Fruit fly (Drosophila melanogaster) whole organism, embryonic: ENCODE measurements around the gene eIF3l.

Source experiments
- Atf-2 ChIP-seq: fragments of 200-800 bp; sonication (Bioruptor generic); optimal IDR thresholded peaks from 2 replicates; lab custom pipeline; 2016; ENCODE audit warnings: missing biosample characterization, missing genetic modification characterization
- B-H2 ChIP-seq: fragments of 200-800 bp; sonication (Bioruptor generic); optimal IDR thresholded peaks from 2 replicates; lab custom pipeline; 2018; ENCODE audit warnings: missing biosample characterization, mild to moderate bottlenecking, missing genetic modification characterization
- CG10321 ChIP-seq: fragments of 200-800 bp; sonication (Bioruptor generic); IDR thresholded peaks from 2 replicates; pipeline ENCODE4 v1.3.6; 2022; ENCODE audit warnings: missing biosample characterization, missing genetic modification characterization
- CG12391 ChIP-seq: fragments of 200-800 bp; sonication (Bioruptor generic); optimal IDR thresholded peaks from 3 replicates; lab custom pipeline; 2018; ENCODE audit warnings: missing biosample characterization, mild to moderate bottlenecking, missing genetic modification characterization, moderate library complexity
- CG12942 ChIP-seq: fragments of 200-800 bp; sonication (Bioruptor generic); optimal IDR thresholded peaks from 3 replicates; lab custom pipeline; 2016; ENCODE audit warnings: missing biosample characterization, missing genetic modification characterization
- CG13296 ChIP-seq: fragments of 200-800 bp; sonication (Bioruptor generic); optimal IDR thresholded peaks from 3 replicates; lab custom pipeline; 2018; ENCODE audit warnings: missing biosample characterization, mild to moderate bottlenecking, missing genetic modification characterization
- CG14965 ChIP-seq: fragments of 200-800 bp; sonication (Bioruptor generic); optimal IDR thresholded peaks from 2 replicates; lab custom pipeline; 2016; ENCODE audit warnings: missing biosample characterization, missing genetic modification characterization, borderline replicate concordance
- CG15011 ChIP-seq: fragments of 200-800 bp; sonication (Bioruptor generic); optimal IDR thresholded peaks from 3 replicates; lab custom pipeline; 2018; ENCODE audit warnings: missing biosample characterization, mild to moderate bottlenecking, missing genetic modification characterization
- CG17829 ChIP-seq: fragments of 200-800 bp; optimal IDR thresholded peaks from 2 replicates; lab custom pipeline; 2019; ENCODE audit warnings: missing biosample characterization, mild to moderate bottlenecking, missing genetic modification characterization, moderate library complexity
- CG2120 ChIP-seq: fragments of 200-800 bp; sonication (Bioruptor generic); optimal IDR thresholded peaks from 3 replicates; lab custom pipeline; 2016; ENCODE audit warnings: missing biosample characterization, missing genetic modification characterization
- CG2202 ChIP-seq: fragments of 200-800 bp; sonication (Bioruptor generic); optimal IDR thresholded peaks from 2 replicates; lab custom pipeline; 2018; ENCODE audit warnings: missing biosample characterization, mild to moderate bottlenecking, missing genetic modification characterization
- CG32532 ChIP-seq: fragments of 200-800 bp; sonication (Bioruptor generic); IDR thresholded peaks from 2 replicates; pipeline ENCODE4 v1.3.6; 2022; ENCODE audit warnings: missing biosample characterization, missing genetic modification characterization
- CG33213 ChIP-seq: fragments of 200-800 bp; sonication (Bioruptor generic); optimal IDR thresholded peaks from 3 replicates; lab custom pipeline; 2016; ENCODE audit warnings: missing biosample characterization, missing genetic modification characterization
- CG4424 ChIP-seq: fragments of 200-800 bp; sonication (Bioruptor generic); optimal IDR thresholded peaks from 3 replicates; lab custom pipeline; 2016; ENCODE audit warnings: missing biosample characterization, missing genetic modification characterization
- CG6854 ChIP-seq: fragments of 200-800 bp; sonication (Bioruptor generic); optimal IDR thresholded peaks from 3 replicates; lab custom pipeline; 2017; ENCODE audit warnings: missing biosample characterization, mild to moderate bottlenecking, missing genetic modification characterization
- CG7963 ChIP-seq: fragments of 200-800 bp; sonication (Bioruptor generic); IDR thresholded peaks from 3 replicates; pipeline ENCODE4 v1.3.6; 2022; ENCODE audit warnings: missing biosample characterization, missing genetic modification characterization; ENCODE audit not compliant: partially characterized antibody
- CG8388 ChIP-seq: fragments of 200-800 bp; sonication (Bioruptor generic); optimal IDR thresholded peaks from 2 replicates; lab custom pipeline; 2019; ENCODE audit warnings: missing biosample characterization, mild to moderate bottlenecking, missing genetic modification characterization, moderate library complexity
- CG9437 ChIP-seq: fragments of 200-800 bp; sonication (Bioruptor generic); optimal IDR thresholded peaks from 2 replicates; lab custom pipeline; 2018; ENCODE audit warnings: missing biosample characterization, mild to moderate bottlenecking, missing genetic modification characterization
- CG9727 ChIP-seq: fragments of 200-800 bp; sonication (Bioruptor generic); optimal IDR thresholded peaks from 3 replicates; lab custom pipeline; 2017; ENCODE audit warnings: missing biosample characterization, mild to moderate bottlenecking, missing genetic modification characterization
- CkIIα-i1 ChIP-seq: fragments of 200-800 bp; sonication (Bioruptor generic); IDR thresholded peaks from 2 replicates; pipeline ENCODE4 v1.3.6; 2022; ENCODE audit warnings: missing biosample characterization, missing genetic modification characterization
- D19B ChIP-seq: fragments of 200-800 bp; sonication (Bioruptor generic); optimal IDR thresholded peaks from 2 replicates; lab custom pipeline; 2017; ENCODE audit warnings: missing biosample characterization, mild to moderate bottlenecking, missing genetic modification characterization
- GATAe ChIP-seq: fragments of 200-800 bp; sonication (Bioruptor generic); conservative IDR thresholded peaks from 2 replicates; pipeline ENCODE4 v1.3.6; 2022; ENCODE audit warnings: missing biosample characterization, missing genetic modification characterization
- Hr3 ChIP-seq: fragments of 200-800 bp; sonication (Bioruptor generic); optimal IDR thresholded peaks from 3 replicates; lab custom pipeline; 2016; ENCODE audit warnings: missing biosample characterization, missing genetic modification characterization
- Mes4 ChIP-seq: fragments of 200-800 bp; sonication (Bioruptor generic); optimal IDR thresholded peaks from 2 replicates; lab custom pipeline; 2016; ENCODE audit warnings: missing biosample characterization, missing genetic modification characterization
- Side ChIP-seq: fragments of 200-800 bp; sonication (Bioruptor generic); optimal IDR thresholded peaks from 2 replicates; lab custom pipeline; 2016; ENCODE audit warnings: missing biosample characterization, missing genetic modification characterization
- abd-A ChIP-seq: fragments of 200-800 bp; sonication (Bioruptor generic); optimal IDR thresholded peaks from 3 replicates; lab custom pipeline; 2019; ENCODE audit warnings: missing biosample characterization, mild to moderate bottlenecking, missing genetic modification characterization, moderate library complexity
- ac ChIP-seq: fragments of 200-800 bp; sonication (Bioruptor generic); optimal IDR thresholded peaks from 3 replicates; lab custom pipeline; 2017; ENCODE audit warnings: missing biosample characterization, mild to moderate bottlenecking, missing genetic modification characterization
- ase ChIP-seq: fragments of 200-800 bp; sonication (Bioruptor generic); IDR thresholded peaks from 3 replicates; pipeline ENCODE4 v1.3.6; 2022; ENCODE audit warnings: missing biosample characterization, missing genetic modification characterization
- bab2 ChIP-seq: fragments of 200-800 bp; sonication (Bioruptor generic); optimal IDR thresholded peaks from 2 replicates; lab custom pipeline; 2016; ENCODE audit warnings: missing biosample characterization, missing genetic modification characterization
- cad ChIP-seq: fragments of >200 bp; optimal IDR thresholded peaks from 2 replicates; lab custom pipeline; 2017; ENCODE audit warnings: missing biosample characterization, missing genetic modification characterization
- cato ChIP-seq: fragments of 200-800 bp; sonication (Bioruptor generic); optimal IDR thresholded peaks from 2 replicates; lab custom pipeline; 2016; ENCODE audit warnings: missing biosample characterization, missing genetic modification characterization, borderline replicate concordance
- chn ChIP-seq: fragments of 200-800 bp; sonication (Bioruptor generic); optimal IDR thresholded peaks from 2 replicates; lab custom pipeline; 2016; ENCODE audit warnings: missing biosample characterization, missing genetic modification characterization
- cwo ChIP-seq: fragments of 200-800 bp; sonication (Bioruptor generic); optimal IDR thresholded peaks from 3 replicates; lab custom pipeline; 2017; ENCODE audit warnings: missing biosample characterization, missing genetic modification characterization, mild to moderate bottlenecking, moderate library complexity, missing genetic modification reagents
- ewg ChIP-seq: fragments of 200-800 bp; sonication (Bioruptor generic); optimal IDR thresholded peaks from 3 replicates; lab custom pipeline; 2017; ENCODE audit warnings: mild to moderate bottlenecking, missing biosample characterization, missing genetic modification reagents, missing genetic modification characterization
- fd102C ChIP-seq: fragments of 200-800 bp; sonication (Bioruptor generic); optimal IDR thresholded peaks from 2 replicates; lab custom pipeline; 2018; ENCODE audit warnings: missing biosample characterization, mild to moderate bottlenecking, missing genetic modification characterization, moderate library complexity
- fd64A ChIP-seq: fragments of 200-800 bp; sonication (Bioruptor generic); optimal IDR thresholded peaks from 3 replicates; lab custom pipeline; 2018; ENCODE audit warnings: missing biosample characterization, mild to moderate bottlenecking, missing genetic modification characterization
- fu2 ChIP-seq: fragments of 200-800 bp; sonication (Bioruptor generic); optimal IDR thresholded peaks from 2 replicates; lab custom pipeline; 2016; ENCODE audit warnings: missing biosample characterization, missing genetic modification characterization
- her ChIP-seq: fragments of 200-800 bp; sonication (Bioruptor generic); optimal IDR thresholded peaks from 2 replicates; lab custom pipeline; 2016; ENCODE audit warnings: missing biosample characterization, missing genetic modification characterization
- hkb ChIP-seq, 2 experiments: fragments of 200-800 bp in 1 of 2; fragments of >200 bp in 1 of 2; sonication (Bioruptor generic) in 1 of 2; IDR thresholded peaks in 1 of 2; optimal IDR thresholded peaks in 1 of 2; 2 replicates each; pipeline versions ENCODE4 v1.3.6 to Lab custom; 2017 to 2022; ENCODE audit warnings: missing biosample characterization in 1 of 2, missing genetic modification characterization in 1 of 2
- luna ChIP-seq: fragments of 200-800 bp; sonication (Bioruptor generic); optimal IDR thresholded peaks from 2 replicates; lab custom pipeline; 2016; ENCODE audit warnings: missing biosample characterization, missing genetic modification characterization
- mirr ChIP-seq: fragments of 200-800 bp; sonication (Bioruptor generic); optimal IDR thresholded peaks from 3 replicates; lab custom pipeline; 2018; ENCODE audit warnings: missing biosample characterization, mild to moderate bottlenecking, missing genetic modification characterization
- oc ChIP-seq: fragments of 200-800 bp; sonication (Bioruptor generic); optimal IDR thresholded peaks from 2 replicates; lab custom pipeline; 2018; ENCODE audit warnings: missing biosample characterization, mild to moderate bottlenecking, missing genetic modification characterization, moderate library complexity
- phol ChIP-seq: fragments of 200-800 bp; sonication (Bioruptor generic); optimal IDR thresholded peaks from 3 replicates; lab custom pipeline; 2018; ENCODE audit warnings: missing biosample characterization, mild to moderate bottlenecking, missing genetic modification characterization, moderate library complexity
- ro ChIP-seq: fragments of 200-800 bp; sonication (Bioruptor generic); IDR thresholded peaks from 2 replicates; pipeline ENCODE4 v1.3.6; 2022; ENCODE audit warnings: missing biosample characterization, missing genetic modification characterization
- row ChIP-seq: fragments of 200-800 bp; sonication (Bioruptor generic); IDR thresholded peaks from 3 replicates; pipeline ENCODE4 v1.3.6; 2022; ENCODE audit warnings: missing biosample characterization, missing genetic modification characterization
- sob ChIP-seq: fragments of 200-800 bp; sonication (Bioruptor generic); IDR thresholded peaks from 2 replicates; pipeline ENCODE4 v1.3.6; 2022; ENCODE audit warnings: missing biosample characterization, missing genetic modification characterization
- stc ChIP-seq: fragments of 200-800 bp; sonication (Bioruptor generic); IDR thresholded peaks from 2 replicates; pipeline ENCODE4 v1.3.6; 2022; ENCODE audit warnings: missing biosample characterization, missing genetic modification characterization
- tin ChIP-seq: fragments of 200-800 bp; sonication (Bioruptor generic); optimal IDR thresholded peaks from 3 replicates; lab custom pipeline; 2016; ENCODE audit warnings: missing biosample characterization, missing genetic modification characterization
- tx ChIP-seq: fragments of 200-800 bp; sonication (Bioruptor generic); optimal IDR thresholded peaks from 2 replicates; lab custom pipeline; 2016; ENCODE audit warnings: missing biosample characterization, missing genetic modification characterization
- usp ChIP-seq: fragments of >200 bp; optimal IDR thresholded peaks from 2 replicates; lab custom pipeline; 2017; ENCODE audit warnings: missing biosample characterization, missing genetic modification characterization
- zfh2 ChIP-seq: fragments of 200-800 bp; sonication (Bioruptor generic); optimal IDR thresholded peaks from 2 replicates; lab custom pipeline; 2016; ENCODE audit warnings: missing biosample characterization, missing genetic modification characterization

eIF3l gene

DNA sequence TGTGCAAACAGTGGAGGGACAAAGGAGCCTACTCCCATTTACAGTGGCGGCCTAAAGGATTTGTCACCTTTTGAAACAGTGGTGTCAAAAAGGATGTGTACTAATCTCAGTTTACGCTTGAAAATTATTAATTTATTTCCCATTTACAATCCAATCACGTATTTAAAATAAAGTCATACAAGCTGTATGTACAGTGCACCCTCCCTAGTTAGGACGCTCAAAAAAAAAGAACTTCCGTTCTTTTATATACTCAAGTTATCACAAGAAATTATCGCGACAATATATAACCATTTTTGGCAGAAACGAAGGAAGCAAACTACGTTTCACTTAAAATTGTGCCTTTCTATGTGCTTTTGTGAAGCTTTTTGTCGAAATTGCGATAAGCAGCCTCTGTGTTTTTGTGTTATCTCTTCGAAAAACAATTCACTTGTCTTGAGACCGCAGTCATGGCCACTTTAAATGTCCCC is 6.6 kb downstream of the eIF3l start (continued):
- TF ChIP-seq CkIIα-i1 (no peak), row (GFP tag; lab: Robert Waterston, UW) (peak; percentile 70), her (peak; percentile 25), Hr3 (peak; percentile 16), cad (GFP tag; lab: Kevin White, UChicago) (no peak), luna (GFP tag; lab: Kevin White, UChicago) (no peak), CG12942 (GFP tag; lab: Kevin White, UChicago) (peak; percentile 8), Mes4 (GFP tag; lab: Kevin White, UChicago) (peak; percentile 19), phol (peak; percentile 52), abd-A (tag; lab: Kevin White, UChicago) (no peak), CG10321 (GFP tag; lab: Robert Waterston, UW) (no peak), hkb (optimal IDR thresholded peaks at IDR 0.05; lab: Kevin White, UChicago) (no peak), hkb (GFP tag; IDR thresholded peaks at IDR 0.05; lab: Robert Waterston, UW) (peak; percentile 51), CG17829 (tag; lab: Kevin White, UChicago) (peak; percentile 28), Atf-2 (GFP tag; lab: Kevin White, UChicago) (peak; percentile 56), D19B (peak; percentile 39), Side (GFP tag; lab: Kevin White, UChicago) (peak; percentile 49), sob (GFP tag; lab: Robert Waterston, UW) (no peak; the same call in 1 of the 2 replicates), bab2 (GFP tag; lab: Kevin White, UChicago) (peak; percentile 56), CG7963 (GFP tag; lab: Robert Waterston, UW) (no peak), ro (0 out of 2 replicates have a peak, but pooled peaks have one; percentile 13), CG9727 (GFP tag; lab: Kevin White, UChicago) (peak; percentile 44), CG6854 (GFP tag; lab: Kevin White, UChicago) (peak; percentile 34), stc (peak; percentile 14; the same call in 1 of the 2 replicates), CG14965 (GFP tag; lab: Kevin White, UChicago) (no peak), CG13296 (GFP tag; lab: Kevin White, UChicago) (peak; percentile 67), cwo (GFP tag; lab: Kevin White, UChicago) (peak; percentile 22), chn (peak; percentile 46), tx (GFP tag; lab: Kevin White, UChicago) (peak; percentile 28), B-H2 (GFP tag; lab: Kevin White, UChicago) (no peak), zfh2 (GFP tag; lab: Kevin White, UChicago) (peak; percentile 54), CG12391 (tag; lab: Kevin White, UChicago) (peak; percentile 27), fd102C (GFP tag; lab: Kevin White, UChicago) (no peak), CG4424 (peak; percentile 44), CG32532 (GFP tag; lab: Robert Waterston, UW) (peak; percentile 57; the same call in 1 of the 2 replicates), CG2202 (tag; lab: Kevin White, UChicago) (peak; percentile 3), ase (GFP tag; lab: Robert Waterston, UW) (no peak), CG2120 (peak; percentile 71), ac (GFP tag; lab: Kevin White, UChicago) (no peak), CG8388 (GFP tag; lab: Kevin White, UChicago) (peak; percentile 96), cato (GFP tag; lab: Kevin White, UChicago) (no peak), tin (GFP tag; lab: Kevin White, UChicago) (peak; percentile 45), usp (GFP tag; lab: Kevin White, UChicago) (no peak), fu2 (GFP tag; lab: Kevin White, UChicago) (no peak), CG15011 (GFP tag; lab: Kevin White, UChicago) (no peak), GATAe (GFP tag; lab: Robert Waterston, UW) (0 out of 2 replicates have a peak, but pooled peaks have one; percentile 24), CG33213 (GFP tag; lab: Kevin White, UChicago) (no peak), fd64A (GFP tag; lab: Kevin White, UChicago) (no peak), oc (tag; lab: Kevin White, UChicago) (no peak), CG9437 (GFP tag; lab: Kevin White, UChicago) (peak; percentile 36), ewg (GFP tag; lab: Kevin White, UChicago) (peak; percentile 11), mirr (peak; percentile 0)
